Fruit fly (Drosophila melanogaster) Kc167 (cell line): ENCODE measurements around the gene Or7a.

Source experiments
- Myc ChIP-seq: fragments of >200 bp; optimal IDR thresholded peaks from 2 replicates; lab custom pipeline; 2017; ENCODE audit warnings: missing external identifiers
- h ChIP-seq: fragments of >200 bp; optimal IDR thresholded peaks from 3 replicates; lab custom pipeline; 2018; ENCODE audit warnings: missing external identifiers
- insv ChIP-seq: fragments of >200 bp; optimal IDR thresholded peaks from 3 replicates; lab custom pipeline; 2018; ENCODE audit warnings: missing external identifiers
- psq ChIP-seq: fragments of >200 bp; optimal IDR thresholded peaks from 2 replicates; lab custom pipeline; 2017; ENCODE audit warnings: missing external identifiers

DNA sequence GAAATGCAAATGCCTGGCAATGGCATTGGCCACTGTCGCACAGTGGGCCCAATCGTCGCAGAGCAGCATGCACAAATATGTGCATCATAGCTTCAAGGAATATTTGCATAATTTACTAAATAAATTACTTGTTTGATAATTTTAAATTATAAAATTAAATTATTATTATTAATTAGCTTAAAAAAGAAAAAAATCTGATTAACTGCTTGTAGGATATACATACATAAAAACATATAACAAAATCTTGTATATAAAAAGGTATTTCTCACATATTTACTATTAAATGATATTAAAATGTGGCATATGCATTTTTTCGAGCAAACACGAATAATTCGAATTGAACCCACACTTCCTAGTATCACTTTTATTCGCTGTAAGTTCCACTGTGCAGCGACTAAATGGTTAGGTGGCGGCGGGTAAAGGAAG is 40.3 kb downstream of the Or7a start:
- TF ChIP-seq h (lab: Kevin White, UChicago) (no peak), psq (lab: Kevin White, UChicago) (no peak), insv (lab: Kevin White, UChicago) (no peak), Myc (lab: Kevin White, UChicago) (no peak)
